Worm (Caenorhabditis elegans) whole organism, late embryonic: ENCODE measurements around the gene Y119D3B.21.

ENCODE experiments used
- F13H6.1 ChIP-seq: sonication (generic microtip); optimal IDR thresholded peaks from 2 replicates; lab custom pipeline; 2016; ENCODE audit warnings: missing genetic modification characterization, missing compliant biosample characterization
- ama-1 ChIP-seq: fragments of 150-350 bp; optimal IDR thresholded peaks from 2 replicates; lab custom pipeline; 2014
- ceh-18 ChIP-seq: sonication (generic microtip); optimal IDR thresholded peaks from 2 replicates; lab custom pipeline; 2016; ENCODE audit warnings: missing genetic modification characterization, missing compliant biosample characterization
- ceh-34 ChIP-seq: sonication (generic microtip); optimal IDR thresholded peaks from 2 replicates; lab custom pipeline; 2016; ENCODE audit warnings: mild to moderate bottlenecking, missing genetic modification characterization, missing compliant biosample characterization
- fkh-6 ChIP-seq: sonication (generic microtip); optimal IDR thresholded peaks from 2 replicates; lab custom pipeline; 2016; ENCODE audit warnings: missing genetic modification characterization, missing compliant biosample characterization
- lim-6 ChIP-seq: sonication (generic microtip); optimal IDR thresholded peaks from 2 replicates; lab custom pipeline; 2016; ENCODE audit warnings: missing genetic modification characterization, missing compliant biosample characterization
- pat-9 ChIP-seq: fragments of 200-800 bp; sonication (Bioruptor generic); optimal IDR thresholded peaks from 2 replicates; lab custom pipeline; 2018; ENCODE audit warnings: mild to moderate bottlenecking, missing genetic modification characterization, moderate library complexity, missing compliant biosample characterization
- pha-4 ChIP-seq: fragments of 150-350 bp; optimal IDR thresholded peaks from 2 replicates; lab custom pipeline; 2018; ENCODE audit warnings: missing biosample characterization, missing genetic modification reagents, missing genetic modification characterization
- pqm-1 ChIP-seq: sonication (generic microtip); optimal IDR thresholded peaks from 2 replicates; lab custom pipeline; 2016; ENCODE audit warnings: missing genetic modification characterization, missing compliant biosample characterization

ce11 chrIII:1230174-1230573 is 15.4 kb downstream of the Y119D3B.21 start, which contains the start of gene pes-4:
- TF ChIP-seq fkh-6 (tag; lab: Kevin White, UChicago) (no peak), pha-4 (tag; lab: Kevin White, UChicago) (no peak), ama-1 (lab: Kevin White, UChicago) (no peak), pqm-1 (tag; lab: Kevin White, UChicago) (no peak), ceh-18 (tag; lab: Kevin White, UChicago) (no peak), F13H6.1 (no peak), lim-6 (no peak), pat-9 (tag; lab: Kevin White, UChicago) (no peak), ceh-34 (tag; lab: Kevin White, UChicago) (no peak)
